Worm (Caenorhabditis elegans) whole organism, young adult: ENCODE data around the gene vamp-8.

ENCODE experiments used
- B0261.1 ChIP-seq: sonication (generic microtip); optimal IDR thresholded peaks from 2 replicates; lab custom pipeline; 2016; ENCODE audit warnings: mild to moderate bottlenecking, missing genetic modification characterization, moderate library complexity, missing compliant biosample characterization
- B0336.3 ChIP-seq: fragments of 200-800 bp; sonication (Bioruptor generic); IDR thresholded peaks from 2 replicates; pipeline ENCODE4 v1.3.6; 2022; ENCODE audit warnings: missing genetic modification characterization, missing compliant biosample characterization
- F33H1.4 ChIP-seq: fragments of 200-800 bp; sonication (Bioruptor generic); IDR thresholded peaks from 2 replicates; pipeline ENCODE4 v1.3.6; 2022; ENCODE audit warnings: missing genetic modification reagents, missing genetic modification characterization, missing compliant biosample characterization
- F37B4.10 ChIP-seq: fragments of 200-800 bp; sonication (Bioruptor generic); IDR thresholded peaks from 2 replicates; pipeline ENCODE4 v1.3.6; 2022; ENCODE audit warnings: missing genetic modification characterization, missing compliant biosample characterization
- F57A8.1 ChIP-seq: fragments of 200-800 bp; sonication (Bioruptor generic); optimal IDR thresholded peaks from 2 replicates; lab custom pipeline; 2018; ENCODE audit warnings: mild to moderate bottlenecking, missing genetic modification characterization, moderate library complexity, missing compliant biosample characterization
- T07F8.4 ChIP-seq: sonication (generic microtip); optimal IDR thresholded peaks from 2 replicates; lab custom pipeline; 2016; ENCODE audit warnings: mild to moderate bottlenecking, missing genetic modification characterization, moderate library complexity, missing compliant biosample characterization
- T26A5.8 ChIP-seq: sonication (generic microtip); optimal IDR thresholded peaks from 2 replicates; lab custom pipeline; 2016; ENCODE audit warnings: missing genetic modification characterization, missing compliant biosample characterization
- Y79H2A.3 ChIP-seq: fragments of 200-800 bp; sonication (Bioruptor generic); conservative IDR thresholded peaks from 2 replicates; pipeline ENCODE4 v1.3.6; 2022; ENCODE audit warnings: missing genetic modification reagents, missing genetic modification characterization, missing compliant biosample characterization
- ZK185.1 ChIP-seq: sonication (generic microtip); optimal IDR thresholded peaks from 2 replicates; lab custom pipeline; 2016; ENCODE audit warnings: mild to moderate bottlenecking, missing genetic modification characterization, missing compliant biosample characterization; ENCODE audit not compliant: poor library complexity, severe bottlenecking
- akir-1 ChIP-seq: fragments of 200-800 bp; sonication (Bioruptor generic); optimal IDR thresholded peaks from 2 replicates; lab custom pipeline; 2018; ENCODE audit warnings: mild to moderate bottlenecking, missing genetic modification characterization, moderate library complexity, missing compliant biosample characterization
- ama-1 ChIP-seq, 3 experiments: fragments of 150-350 bp in 1 of 3; sonication (generic microtip) in 2 of 3; optimal IDR thresholded peaks; 2 replicates each; lab custom pipeline; 2014 to 2018; ENCODE audit warnings: missing biosample characterization in 2 of 3, missing genetic modification characterization in 2 of 3, missing genetic modification reagents in 2 of 3
- atf-7 ChIP-seq: sonication (generic microtip); optimal IDR thresholded peaks from 2 replicates; lab custom pipeline; 2017; ENCODE audit warnings: mild to moderate bottlenecking, missing genetic modification characterization, missing compliant biosample characterization
- attf-3 ChIP-seq: fragments of 200-800 bp; sonication (Bioruptor generic); conservative IDR thresholded peaks from 2 replicates; pipeline ENCODE4 v1.3.6; 2022; ENCODE audit warnings: missing genetic modification reagents, missing genetic modification characterization, missing compliant biosample characterization
- bed-1 ChIP-seq: fragments of 200-800 bp; sonication (Bioruptor generic); IDR thresholded peaks from 2 replicates; pipeline ENCODE4 v1.3.6; 2022; ENCODE audit warnings: missing genetic modification reagents, missing genetic modification characterization, missing compliant biosample characterization
- bed-2 ChIP-seq: fragments of 200-800 bp; sonication (Bioruptor generic); IDR thresholded peaks from 2 replicates; pipeline ENCODE4 v1.3.6; 2022; ENCODE audit warnings: missing genetic modification reagents, missing genetic modification characterization, missing compliant biosample characterization
- cebp-1 ChIP-seq, 2 experiments: fragments of 200-800 bp in 1 of 2; sonication (Bioruptor generic) in 1 of 2; sonication (generic microtip) in 1 of 2; IDR thresholded peaks in 1 of 2; optimal IDR thresholded peaks in 1 of 2; 2 replicates each; pipeline versions ENCODE4 v1.3.6 to Lab custom; 2017 to 2022; ENCODE audit warnings: missing compliant biosample characterization in 2 of 2, missing genetic modification characterization in 2 of 2, mild to moderate bottlenecking in 1 of 2, missing genetic modification reagents in 1 of 2, moderate library complexity in 1 of 2
- ceh-40 ChIP-seq: fragments of 200-800 bp; sonication (Bioruptor generic); IDR thresholded peaks from 2 replicates; pipeline ENCODE4 v1.3.6; 2022; ENCODE audit warnings: missing genetic modification characterization, missing compliant biosample characterization
- ceh-58 ChIP-seq: fragments of 200-800 bp; sonication (Bioruptor generic); IDR thresholded peaks from 2 replicates; pipeline ENCODE4 v1.3.6; 2022; ENCODE audit warnings: missing genetic modification characterization, missing compliant biosample characterization
- ceh-79 ChIP-seq: sonication (generic microtip); optimal IDR thresholded peaks from 2 replicates; lab custom pipeline; 2017; ENCODE audit warnings: mild to moderate bottlenecking, missing genetic modification characterization, missing compliant biosample characterization
- dpff-1 ChIP-seq: sonication (generic microtip); optimal IDR thresholded peaks from 2 replicates; lab custom pipeline; 2017; ENCODE audit warnings: mild to moderate bottlenecking, missing genetic modification characterization, missing compliant biosample characterization
- efl-1 ChIP-seq: fragments of 150-350 bp; optimal IDR thresholded peaks from 2 replicates; lab custom pipeline; 2014; ENCODE audit warnings: missing biosample characterization, missing genetic modification reagents, missing genetic modification characterization
- egl-44 ChIP-seq: fragments of 200-800 bp; sonication (Bioruptor generic); IDR thresholded peaks from 2 replicates; pipeline ENCODE4 v1.3.6; 2022; ENCODE audit warnings: missing genetic modification reagents, missing genetic modification characterization, missing compliant biosample characterization
- egrh-3 ChIP-seq: fragments of 200-800 bp; sonication (Bioruptor generic); IDR thresholded peaks from 2 replicates; pipeline ENCODE4 v1.3.6; 2022; ENCODE audit warnings: missing genetic modification reagents, missing genetic modification characterization, missing compliant biosample characterization
- ets-4 ChIP-seq: fragments of 200-800 bp; sonication (Bioruptor generic); optimal IDR thresholded peaks from 2 replicates; lab custom pipeline; 2018; ENCODE audit warnings: mild to moderate bottlenecking, missing genetic modification characterization, missing compliant biosample characterization
- hmg-20 ChIP-seq: fragments of 200-800 bp; sonication (Bioruptor generic); IDR thresholded peaks from 2 replicates; pipeline ENCODE4 v1.3.6; 2022; ENCODE audit warnings: missing genetic modification reagents, missing genetic modification characterization, missing compliant biosample characterization
- hrde-1 ChIP-seq: sonication (generic microtip); optimal IDR thresholded peaks from 2 replicates; lab custom pipeline; 2016; ENCODE audit warnings: missing genetic modification characterization, mild to moderate bottlenecking, missing compliant biosample characterization, moderate library complexity, missing genotype, missing genetic modification reagents, borderline replicate concordance
- hsf-1 ChIP-seq: fragments of 200-800 bp; sonication (Bioruptor generic); IDR thresholded peaks from 2 replicates; pipeline ENCODE4 v1.3.6; 2022; ENCODE audit warnings: missing genetic modification reagents, missing genetic modification characterization, missing compliant biosample characterization
- lag-1 ChIP-seq: fragments of 200-800 bp; sonication (Bioruptor generic); IDR thresholded peaks from 2 replicates; pipeline ENCODE4 v1.3.6; 2022; ENCODE audit warnings: missing genetic modification reagents, missing genetic modification characterization, missing compliant biosample characterization
- lin-26 ChIP-seq: fragments of 200-800 bp; sonication (Bioruptor generic); IDR thresholded peaks from 2 replicates; pipeline ENCODE4 v1.3.6; 2022; ENCODE audit warnings: missing genetic modification reagents, missing genetic modification characterization, missing compliant biosample characterization
- lsl-1 ChIP-seq: fragments of 200-800 bp; sonication (Bioruptor generic); optimal IDR thresholded peaks from 2 replicates; lab custom pipeline; 2018; ENCODE audit warnings: mild to moderate bottlenecking, missing genetic modification characterization, moderate library complexity, missing compliant biosample characterization
- lsy-27 ChIP-seq: sonication (generic microtip); optimal IDR thresholded peaks from 2 replicates; lab custom pipeline; 2017; ENCODE audit warnings: missing genetic modification characterization, mild to moderate bottlenecking, missing compliant biosample characterization, antibody characterized with exemption, missing genotype, borderline replicate concordance; ENCODE audit not compliant: insufficient read depth
- madf-10 ChIP-seq: sonication (generic microtip); optimal IDR thresholded peaks from 2 replicates; lab custom pipeline; 2016; ENCODE audit warnings: mild to moderate bottlenecking, missing genetic modification characterization, missing compliant biosample characterization
- madf-6 ChIP-seq: fragments of 200-800 bp; sonication (Bioruptor generic); IDR thresholded peaks from 2 replicates; pipeline ENCODE4 v1.3.6; 2022; ENCODE audit warnings: missing genetic modification reagents, missing genetic modification characterization, missing compliant biosample characterization
- mcd-1 ChIP-seq: fragments of 200-800 bp; sonication (Bioruptor generic); IDR thresholded peaks from 2 replicates; pipeline ENCODE4 v1.3.6; 2022; ENCODE audit warnings: missing genetic modification reagents, missing genetic modification characterization, missing compliant biosample characterization
- mxl-1 ChIP-seq: sonication (generic microtip); optimal IDR thresholded peaks from 2 replicates; lab custom pipeline; 2016; ENCODE audit warnings: missing genetic modification characterization, missing compliant biosample characterization
- nfya-2 ChIP-seq: fragments of 200-800 bp; sonication (Bioruptor generic); IDR thresholded peaks from 2 replicates; pipeline ENCODE4 v1.3.6; 2022; ENCODE audit warnings: missing genetic modification reagents, missing genetic modification characterization, missing compliant biosample characterization
- nhr-27 ChIP-seq: fragments of 200-800 bp; sonication (Bioruptor generic); optimal IDR thresholded peaks from 2 replicates; lab custom pipeline; 2018; ENCODE audit warnings: mild to moderate bottlenecking, missing genetic modification characterization, moderate library complexity, missing compliant biosample characterization
- nhr-80 ChIP-seq: sonication (generic microtip); optimal IDR thresholded peaks from 2 replicates; lab custom pipeline; 2016; ENCODE audit warnings: missing genetic modification characterization, missing compliant biosample characterization
- pbrm-1 ChIP-seq: fragments of 200-800 bp; sonication (Bioruptor generic); IDR thresholded peaks from 2 replicates; pipeline ENCODE4 v1.3.6; 2022; ENCODE audit warnings: missing genetic modification reagents, missing genetic modification characterization, missing compliant biosample characterization
- rpc-1 ChIP-seq, 2 experiments: fragments of 150-350 bp in 1 of 2; sonication (generic microtip) in 1 of 2; optimal IDR thresholded peaks; 2 replicates each; lab custom pipeline; 2014 to 2018; ENCODE audit warnings: missing biosample characterization in 1 of 2, missing genetic modification characterization in 1 of 2, missing genetic modification reagents in 1 of 2, missing genotype in 1 of 2
- somi-1 ChIP-seq: fragments of 200-800 bp; sonication (Bioruptor generic); optimal IDR thresholded peaks from 2 replicates; lab custom pipeline; 2018; ENCODE audit warnings: mild to moderate bottlenecking, missing genetic modification characterization, missing compliant biosample characterization
- sptf-2 ChIP-seq: fragments of 200-800 bp; sonication (Bioruptor generic); optimal IDR thresholded peaks from 2 replicates; lab custom pipeline; 2018; ENCODE audit warnings: mild to moderate bottlenecking, missing genetic modification characterization, missing compliant biosample characterization
- xnd-1 ChIP-seq: sonication (generic microtip); optimal IDR thresholded peaks from 2 replicates; lab custom pipeline; 2016; ENCODE audit warnings: missing genotype, missing genetic modification reagents, missing genetic modification characterization, missing compliant biosample characterization
- ztf-18 ChIP-seq: sonication (generic microtip); optimal IDR thresholded peaks from 2 replicates; lab custom pipeline; 2016; ENCODE audit warnings: missing genotype, mild to moderate bottlenecking, missing genetic modification characterization, missing compliant biosample characterization
- ztf-26 ChIP-seq: sonication (generic microtip); optimal IDR thresholded peaks from 2 replicates; lab custom pipeline; 2017; ENCODE audit warnings: missing genetic modification characterization, missing compliant biosample characterization
- ztf-28 ChIP-seq: fragments of 200-800 bp; sonication (Bioruptor generic); IDR thresholded peaks from 2 replicates; pipeline ENCODE4 v1.3.6; 2022; ENCODE audit warnings: missing genetic modification reagents, missing genetic modification characterization, missing compliant biosample characterization

Gene vamp-8

DNA sequence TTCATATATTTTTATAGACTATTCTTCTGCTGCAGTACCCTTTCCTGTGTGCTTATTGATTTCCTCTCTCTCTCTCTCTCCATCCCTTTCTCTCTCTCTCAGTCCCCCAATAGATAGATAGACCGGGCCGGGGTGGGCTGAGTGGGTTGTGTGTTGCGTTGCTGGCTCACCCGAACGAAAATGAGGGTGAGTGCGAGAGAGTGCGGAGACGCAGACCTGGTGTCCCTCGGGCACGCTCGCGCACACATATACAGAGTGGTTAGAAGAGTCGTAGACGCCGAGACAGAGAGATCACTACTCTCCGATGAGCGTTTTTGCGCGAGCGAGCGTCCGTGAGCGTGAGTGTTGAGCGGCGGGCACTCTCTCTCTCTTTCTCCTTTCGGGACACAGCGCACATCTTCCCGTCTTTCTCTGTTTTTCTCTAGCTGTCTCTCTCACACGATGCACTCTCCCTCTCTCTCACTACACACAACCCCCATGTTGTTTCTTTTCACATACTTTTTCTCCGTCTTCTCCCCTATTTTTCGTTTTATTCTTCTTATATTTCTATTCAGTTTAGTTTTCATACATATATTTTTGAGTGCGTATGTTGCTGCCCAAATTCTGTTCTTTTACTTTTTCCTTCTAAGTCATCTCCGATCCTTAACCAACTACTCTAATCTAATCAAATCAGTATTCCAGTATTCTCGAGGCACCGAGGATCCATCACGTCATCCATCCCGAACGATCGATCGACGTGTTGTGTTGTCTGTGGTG lies 22.6 kb upstream of the vamp-8 start, which contains the start of gene lin-66 (continued):
- TF ChIP-seq F37B4.10 (GFP tag; lab: Robert Waterston, UW) = no peak
- TF ChIP-seq dpff-1 (tag; lab: Kevin White, UChicago) = no peak
- peak; percentile 46 for TF ChIP-seq nhr-27 (tag; lab: Kevin White, UChicago)
- peak; percentile 64; the same call in 1 of the 2 replicates for TF ChIP-seq egl-44 (GFP tag; lab: Robert Waterston, UW)
- TF ChIP-seq lsl-1 (GFP tag; lab: Kevin White, UChicago) = no peak
- no peak for TF ChIP-seq ztf-28 (GFP tag; lab: Robert Waterston, UW)
- no peak for TF ChIP-seq mxl-1 (tag; lab: Kevin White, UChicago)
- TF ChIP-seq Y79H2A.3 (GFP tag; lab: Robert Waterston, UW) = no peak
- peak; percentile 62 for TF ChIP-seq ceh-79 (tag; lab: Kevin White, UChicago)
- peak; percentile 42 for TF ChIP-seq ets-4 (GFP tag; lab: Kevin White, UChicago)
- no peak for TF ChIP-seq T07F8.4 (tag; lab: Kevin White, UChicago)
- no peak for TF ChIP-seq F57A8.1 (GFP tag; lab: Kevin White, UChicago)
- peak; percentile 56; the same call in 1 of the 2 replicates for TF ChIP-seq hmg-20 (GFP tag; lab: Robert Waterston, UW)
- TF ChIP-seq ama-1 (optimal IDR thresholded peaks at IDR 0.05; lab: Kevin White, UChicago) = peak; percentile 63
- no peak for TF ChIP-seq ama-1 (GFP tag; optimal IDR thresholded peaks at IDR 0.05; lab: Kevin White, UChicago)
- TF ChIP-seq nhr-80 (tag; lab: Kevin White, UChicago) = peak; percentile 85
- TF ChIP-seq ceh-40 (GFP tag; lab: Robert Waterston, UW) = no peak
- TF ChIP-seq B0261.1 = no peak
- TF ChIP-seq ceh-58 (GFP tag; lab: Robert Waterston, UW) = 0 out of 2 replicates have a peak, but pooled peaks have one; percentile 65
- no peak for TF ChIP-seq nfya-2 (GFP tag; lab: Robert Waterston, UW)
- TF ChIP-seq xnd-1 (tag; lab: Kevin White, UChicago) = no peak
- TF ChIP-seq B0336.3 (GFP tag; lab: Robert Waterston, UW) = peak; percentile 94
- no peak for TF ChIP-seq attf-3 (GFP tag; lab: Robert Waterston, UW)
- TF ChIP-seq sptf-2 (GFP tag; lab: Kevin White, UChicago) = no peak
- TF ChIP-seq madf-10 (tag; lab: Kevin White, UChicago) = peak; percentile 95
- peak; percentile 68 for TF ChIP-seq somi-1 (GFP tag; lab: Kevin White, UChicago)
- peak; percentile 60; the same call in 1 of the 2 replicates for TF ChIP-seq hsf-1 (GFP tag; lab: Robert Waterston, UW)
- TF ChIP-seq lin-26 = peak; percentile 75; the same call in 1 of the 2 replicates
- TF ChIP-seq ZK185.1 (tag; lab: Kevin White, UChicago) = peak; percentile 78
- peak; percentile 53 for TF ChIP-seq F33H1.4 (GFP tag; lab: Robert Waterston, UW)
- peak; percentile 78; the same call in 1 of the 2 replicates for TF ChIP-seq pbrm-1 (GFP tag; lab: Robert Waterston, UW)
- TF ChIP-seq T26A5.8 (tag; lab: Kevin White, UChicago) = no peak
- TF ChIP-seq ztf-26 = peak; percentile 87
- TF ChIP-seq akir-1 (GFP tag; lab: Kevin White, UChicago) = peak; percentile 16
- peak; percentile 88 for TF ChIP-seq egrh-3 (GFP tag; lab: Robert Waterston, UW)
- TF ChIP-seq atf-7 (tag; lab: Kevin White, UChicago) = peak; percentile 72
- TF ChIP-seq mcd-1 = peak; percentile 81
- TF ChIP-seq bed-2 (GFP tag; lab: Robert Waterston, UW) = peak; percentile 41; the same call in 1 of the 2 replicates
- TF ChIP-seq madf-6 (GFP tag; lab: Robert Waterston, UW) = 0 out of 2 replicates have a peak, but pooled peaks have one; percentile 28
- no peak for TF ChIP-seq lsy-27 (tag; lab: Kevin White, UChicago)
- TF ChIP-seq hrde-1 = no peak
- no peak for TF ChIP-seq efl-1 (GFP tag; lab: Kevin White, UChicago)
- no peak for TF ChIP-seq rpc-1 (optimal IDR thresholded peaks at IDR 0.05; lab: Kevin White, UChicago)
- TF ChIP-seq rpc-1 (tag; optimal IDR thresholded peaks at IDR 0.05; lab: Kevin White, UChicago) = no peak
- TF ChIP-seq cebp-1 (GFP tag; IDR thresholded peaks at IDR 0.05; lab: Robert Waterston, UW) = peak; percentile 66
- peak; percentile 88 for TF ChIP-seq cebp-1 (tag; optimal IDR thresholded peaks at IDR 0.05; lab: Kevin White, UChicago)
- no peak for TF ChIP-seq bed-1 (GFP tag; lab: Robert Waterston, UW)
- peak; percentile 84 for TF ChIP-seq ztf-18
- no peak for TF ChIP-seq lag-1 (GFP tag; lab: Robert Waterston, UW)
